Worm (Caenorhabditis elegans) whole organism, late embryonic: ENCODE measurements around the gene spcs-2.

Source experiments
- C08G9.2 ChIP-seq: sonication (generic microtip); optimal IDR thresholded peaks from 2 replicates; lab custom pipeline; 2016; ENCODE audit warnings: mild to moderate bottlenecking, missing genetic modification characterization, moderate library complexity, missing compliant biosample characterization
- ama-1 ChIP-seq: fragments of 150-350 bp; optimal IDR thresholded peaks from 2 replicates; lab custom pipeline; 2014
- ceh-18 ChIP-seq: sonication (generic microtip); optimal IDR thresholded peaks from 2 replicates; lab custom pipeline; 2016; ENCODE audit warnings: missing genetic modification characterization, missing compliant biosample characterization
- ceh-24 ChIP-seq: sonication (generic microtip); optimal IDR thresholded peaks from 2 replicates; lab custom pipeline; 2016; ENCODE audit warnings: mild to moderate bottlenecking, missing genetic modification characterization, missing compliant biosample characterization
- ceh-6 ChIP-seq: fragments of 200-800 bp; sonication (Bioruptor generic); optimal IDR thresholded peaks from 2 replicates; lab custom pipeline; 2018; ENCODE audit warnings: mild to moderate bottlenecking, missing genetic modification characterization, missing compliant biosample characterization
- fkh-10 ChIP-seq: fragments of 150-350 bp; optimal IDR thresholded peaks from 2 replicates; lab custom pipeline; 2014; ENCODE audit warnings: missing biosample characterization, missing genetic modification reagents, missing genetic modification characterization
- hlh-8 ChIP-seq: sonication (generic microtip); optimal IDR thresholded peaks from 2 replicates; lab custom pipeline; 2016; ENCODE audit warnings: missing genotype, missing genetic modification characterization, missing compliant biosample characterization
- nhr-11 ChIP-seq: fragments of 150-350 bp; optimal IDR thresholded peaks from 2 replicates; lab custom pipeline; 2014; ENCODE audit warnings: missing biosample characterization, missing genetic modification characterization
- nhr-232 ChIP-seq: sonication (generic microtip); optimal IDR thresholded peaks from 2 replicates; lab custom pipeline; 2016; ENCODE audit warnings: missing genetic modification characterization, missing compliant biosample characterization
- pqm-1 ChIP-seq: sonication (generic microtip); optimal IDR thresholded peaks from 2 replicates; lab custom pipeline; 2016; ENCODE audit warnings: missing genetic modification characterization, missing compliant biosample characterization
- sox-2 ChIP-seq: fragments of 200-800 bp; sonication (Bioruptor generic); IDR thresholded peaks from 2 replicates; pipeline ENCODE4 v1.3.6; 2022; ENCODE audit warnings: missing genetic modification reagents, missing genetic modification characterization, missing compliant biosample characterization
- sox-4 ChIP-seq: sonication (generic microtip); optimal IDR thresholded peaks from 2 replicates; lab custom pipeline; 2017; ENCODE audit warnings: mild to moderate bottlenecking, missing genetic modification characterization, inconsistent platforms, missing compliant biosample characterization

ce11 chrIII:12892767-12893166 is 17.9 kb downstream of the spcs-2 start:
- TF ChIP-seq pqm-1 (no peak), ama-1 (lab: Kevin White, UChicago) (no peak), ceh-18 (tag; lab: Kevin White, UChicago) (no peak), ceh-6 (no peak), ceh-24 (no peak), hlh-8 (no peak), nhr-232 (no peak), sox-2 (GFP tag; lab: Robert Waterston, UW) (no peak), sox-4 (tag; lab: Kevin White, UChicago) (no peak), fkh-10 (GFP tag; lab: Kevin White, UChicago) (no peak), nhr-11 (tag; lab: Kevin White, UChicago) (no peak), C08G9.2 (tag; lab: Kevin White, UChicago) (no peak)
